Fruit fly (Drosophila melanogaster) whole organism, wandering third instar larva: ENCODE data around the gene CG17839.

Source experiments
- CG9705 ChIP-seq: fragments of 200-800 bp; sonication (Bioruptor generic); optimal IDR thresholded peaks from 2 replicates; lab custom pipeline; 2018; ENCODE audit warnings: missing biosample characterization, mild to moderate bottlenecking, missing genetic modification characterization
- Myc ChIP-seq: fragments of >200 bp; optimal IDR thresholded peaks from 2 replicates; lab custom pipeline; 2017
- OdsH ChIP-seq: fragments of 200-800 bp; sonication (Bioruptor generic); optimal IDR thresholded peaks from 2 replicates; lab custom pipeline; 2016; ENCODE audit warnings: missing biosample characterization, mild to moderate bottlenecking, missing genetic modification characterization
- Vsx2 ChIP-seq: fragments of 200-300, 225-300 bp; sonication (Bioruptor generic); optimal IDR thresholded peaks from 2 replicates; lab custom pipeline; 2018; ENCODE audit warnings: missing biosample characterization, missing genetic modification characterization; ENCODE audit not compliant: partially characterized antibody
- lola ChIP-seq: fragments of >200 bp; optimal IDR thresholded peaks from 2 replicates; lab custom pipeline; 2017; ENCODE audit warnings: missing biosample characterization, missing genetic modification characterization
- woc ChIP-seq: sonication (Bioruptor generic); optimal IDR thresholded peaks from 2 replicates; lab custom pipeline; 2016; ENCODE audit warnings: missing biosample characterization, mild to moderate bottlenecking, missing genetic modification characterization

- TF ChIP-seq OdsH (GFP tag; lab: Kevin White, UChicago) (no peak), CG9705 (GFP tag; lab: Kevin White, UChicago) (no peak), Myc (lab: Kevin White, UChicago) (no peak), woc (no peak), Vsx2 (GFP tag; lab: Kevin White, UChicago) (no peak), lola (no peak)
These were observed 46.2 kb upstream of the CG17839 start for dm6 chr3L:14758730-14759096.
